Fruit fly (Drosophila melanogaster) whole organism, embryonic: Measurements from ENCODE around the gene MRG15.

Source experiments
- Aef1 ChIP-seq: fragments of 200-800 bp; sonication (Bioruptor generic); IDR thresholded peaks from 3 replicates; pipeline ENCODE4 v1.3.6; 2022; ENCODE audit warnings: missing biosample characterization, missing genetic modification characterization
- CG11560 ChIP-seq: fragments of 200-800 bp; sonication (Bioruptor generic); IDR thresholded peaks from 3 replicates; pipeline ENCODE4 v1.3.6; 2022; ENCODE audit warnings: missing biosample characterization, missing genetic modification characterization
- CG15011 ChIP-seq: fragments of 200-800 bp; sonication (Bioruptor generic); optimal IDR thresholded peaks from 3 replicates; lab custom pipeline; 2018; ENCODE audit warnings: missing biosample characterization, mild to moderate bottlenecking, missing genetic modification characterization
- CG15269 ChIP-seq: fragments of 200-800 bp; sonication (Bioruptor generic); optimal IDR thresholded peaks from 2 replicates; lab custom pipeline; 2018; ENCODE audit warnings: missing biosample characterization, mild to moderate bottlenecking, missing genetic modification characterization, moderate library complexity
- CG15479 ChIP-seq: fragments of 200-800 bp; sonication (Bioruptor generic); optimal IDR thresholded peaks from 3 replicates; lab custom pipeline; 2019; ENCODE audit warnings: missing biosample characterization, mild to moderate bottlenecking, missing genetic modification characterization, moderate library complexity
- CG17568 ChIP-seq: fragments of 200-800 bp; sonication (Bioruptor generic); optimal IDR thresholded peaks from 2 replicates; lab custom pipeline; 2018; ENCODE audit warnings: missing biosample characterization, mild to moderate bottlenecking, missing genetic modification characterization, moderate library complexity
- CG18599 ChIP-seq: fragments of 200-800 bp; sonication (Bioruptor generic); optimal IDR thresholded peaks from 3 replicates; lab custom pipeline; 2017; ENCODE audit warnings: missing biosample characterization, missing genetic modification characterization, mild to moderate bottlenecking, moderate library complexity, missing genetic modification reagents
- CG33557 ChIP-seq: fragments of 200-800 bp; sonication (Bioruptor generic); optimal IDR thresholded peaks from 2 replicates; lab custom pipeline; 2019; ENCODE audit warnings: missing biosample characterization, mild to moderate bottlenecking, missing genetic modification characterization, moderate library complexity
- CG4730 ChIP-seq: fragments of 200-800 bp; sonication (Bioruptor generic); IDR thresholded peaks from 2 replicates; pipeline ENCODE4 v1.3.6; 2022; ENCODE audit warnings: missing biosample characterization, missing genetic modification characterization
- CG6175 ChIP-seq: fragments of 200-800 bp; sonication (Bioruptor generic); IDR thresholded peaks from 3 replicates; pipeline ENCODE4 v1.3.6; 2022; ENCODE audit warnings: missing biosample characterization, missing genetic modification characterization
- CG6254 ChIP-seq: fragments of 200-800 bp; sonication (Bioruptor generic); optimal IDR thresholded peaks from 3 replicates; lab custom pipeline; 2017; ENCODE audit warnings: mild to moderate bottlenecking, missing biosample characterization, missing genetic modification reagents, missing genetic modification characterization
- CG6683 ChIP-seq: fragments of 200-800 bp; sonication (Bioruptor generic); optimal IDR thresholded peaks from 2 replicates; lab custom pipeline; 2017; ENCODE audit warnings: missing biosample characterization, mild to moderate bottlenecking, missing genetic modification characterization, missing genetic modification reagents
- CoRest ChIP-seq: fragments of 200-800 bp; sonication (Bioruptor generic); optimal IDR thresholded peaks from 3 replicates; lab custom pipeline; 2018; ENCODE audit warnings: missing biosample characterization, mild to moderate bottlenecking, missing genetic modification characterization, moderate library complexity
- Dad ChIP-seq: fragments of 200-800 bp; sonication (Bioruptor generic); optimal IDR thresholded peaks from 3 replicates; lab custom pipeline; 2016; ENCODE audit warnings: missing biosample characterization, missing genetic modification characterization
- Hr78 ChIP-seq, 2 experiments: fragments of 200-800 bp in 1 of 2; fragments of >200 bp in 1 of 2; sonication (Bioruptor generic) in 1 of 2; optimal IDR thresholded peaks; 2 replicates each; lab custom pipeline; 2017 to 2019; ENCODE audit warnings: missing biosample characterization in 2 of 2, missing genetic modification characterization in 2 of 2, mild to moderate bottlenecking in 1 of 2, moderate library complexity in 1 of 2
- MBD-R2 ChIP-seq: fragments of 200-800 bp; sonication (Bioruptor generic); IDR thresholded peaks from 2 replicates; pipeline ENCODE4 v1.3.6; 2022; ENCODE audit warnings: missing biosample characterization, missing genetic modification characterization
- Mad ChIP-seq: fragments of 200-800 bp; sonication (Bioruptor generic); optimal IDR thresholded peaks from 2 replicates; lab custom pipeline; 2016; ENCODE audit warnings: missing biosample characterization, missing genetic modification characterization
- Myb ChIP-seq: fragments of 200-800 bp; sonication (Bioruptor generic); optimal IDR thresholded peaks from 2 replicates; lab custom pipeline; 2016; ENCODE audit warnings: missing biosample characterization, missing genetic modification characterization
- Opbp ChIP-seq: fragments of 200-800 bp; sonication (Bioruptor generic); IDR thresholded peaks from 3 replicates; pipeline ENCODE4 v1.3.6; 2022; ENCODE audit warnings: missing biosample characterization, missing genetic modification characterization; ENCODE audit not compliant: partially characterized antibody
- Pdp1 ChIP-seq, 2 experiments: fragments of 200-800 bp; sonication (Bioruptor generic); optimal IDR thresholded peaks; 3 replicates each; lab custom pipeline; 2016; ENCODE audit warnings: missing biosample characterization in 2 of 2, missing genetic modification characterization in 2 of 2, mild to moderate bottlenecking in 1 of 2, moderate library complexity in 1 of 2
- Rfx ChIP-seq: fragments of 200-800 bp; sonication (Bioruptor generic); IDR thresholded peaks from 2 replicates; pipeline ENCODE4 v1.3.6; 2022; ENCODE audit warnings: missing biosample characterization, missing genetic modification characterization
- Scr ChIP-seq: fragments of 200-800 bp; sonication (Bioruptor generic); IDR thresholded peaks from 2 replicates; pipeline ENCODE4 v1.3.6; 2022; ENCODE audit warnings: missing biosample characterization, missing genetic modification characterization; ENCODE audit not compliant: partially characterized antibody
- Spps ChIP-seq: fragments of 200-800 bp; sonication (Bioruptor generic); optimal IDR thresholded peaks from 2 replicates; lab custom pipeline; 2018; ENCODE audit warnings: missing biosample characterization, mild to moderate bottlenecking, missing genetic modification characterization
- abd-A ChIP-seq: fragments of 200-800 bp; sonication (Bioruptor generic); optimal IDR thresholded peaks from 3 replicates; lab custom pipeline; 2019; ENCODE audit warnings: missing biosample characterization, mild to moderate bottlenecking, missing genetic modification characterization, moderate library complexity
- aop ChIP-seq: fragments of 200-800 bp; sonication (Bioruptor generic); IDR thresholded peaks from 2 replicates; pipeline ENCODE4 v1.3.6; 2022; ENCODE audit warnings: missing biosample characterization, missing genetic modification characterization
- ap ChIP-seq: fragments of 200-800 bp; sonication (Bioruptor generic); IDR thresholded peaks from 2 replicates; pipeline ENCODE4 v1.3.6; 2022; ENCODE audit warnings: missing biosample characterization, missing genetic modification characterization
- cas ChIP-seq: fragments of 200-800 bp; sonication (Bioruptor generic); IDR thresholded peaks from 2 replicates; pipeline ENCODE4 v1.3.6; 2022; ENCODE audit warnings: missing biosample characterization, missing genetic modification characterization
- cg ChIP-seq: fragments of 200-800 bp; sonication (Bioruptor generic); optimal IDR thresholded peaks from 3 replicates; lab custom pipeline; 2019; ENCODE audit warnings: missing biosample characterization, mild to moderate bottlenecking, missing genetic modification characterization, moderate library complexity
- crp ChIP-seq, 2 experiments: fragments of 200-800 bp; sonication (Bioruptor generic); optimal IDR thresholded peaks; 2 replicates in 1 of 2; 3 replicates in 1 of 2; lab custom pipeline; 2017; ENCODE audit warnings: missing biosample characterization in 2 of 2, missing genetic modification characterization in 2 of 2, mild to moderate bottlenecking in 1 of 2, moderate library complexity in 1 of 2
- emc ChIP-seq: fragments of 200-800 bp; sonication (Bioruptor generic); optimal IDR thresholded peaks from 2 replicates; lab custom pipeline; 2016; ENCODE audit warnings: missing biosample characterization, missing genetic modification characterization
- esg ChIP-seq: fragments of 200-800 bp; sonication (Bioruptor generic); conservative IDR thresholded peaks from 2 replicates; pipeline ENCODE4 v1.3.6; 2022; ENCODE audit warnings: missing biosample characterization, missing genetic modification characterization
- eve ChIP-seq, 2 experiments: fragments of >200 bp; optimal IDR thresholded peaks; 2 replicates each; lab custom pipeline; 2017; ENCODE audit warnings: missing biosample characterization in 2 of 2, missing genetic modification characterization in 2 of 2
- fd96Cb ChIP-seq: fragments of 200-800 bp; sonication (Bioruptor generic); optimal IDR thresholded peaks from 2 replicates; lab custom pipeline; 2018; ENCODE audit warnings: missing biosample characterization, mild to moderate bottlenecking, missing genetic modification characterization, moderate library complexity
- ham ChIP-seq: fragments of 200-800 bp; sonication (Bioruptor generic); IDR thresholded peaks from 2 replicates; pipeline ENCODE4 v1.3.6; 2022; ENCODE audit warnings: missing biosample characterization, missing genetic modification characterization
- hkb ChIP-seq, 2 experiments: fragments of 200-800 bp in 1 of 2; fragments of >200 bp in 1 of 2; sonication (Bioruptor generic) in 1 of 2; IDR thresholded peaks in 1 of 2; optimal IDR thresholded peaks in 1 of 2; 2 replicates each; pipeline versions ENCODE4 v1.3.6 to Lab custom; 2017 to 2022; ENCODE audit warnings: missing biosample characterization in 1 of 2, missing genetic modification characterization in 1 of 2
- hth ChIP-seq: fragments of >200 bp; optimal IDR thresholded peaks from 2 replicates; lab custom pipeline; 2017; ENCODE audit warnings: inconsistent platforms
- ind ChIP-seq: fragments of 200-800 bp; sonication (Bioruptor generic); optimal IDR thresholded peaks from 3 replicates; lab custom pipeline; 2016; ENCODE audit warnings: missing biosample characterization, missing genetic modification characterization
- jing ChIP-seq: fragments of 200-800 bp; sonication (Bioruptor generic); optimal IDR thresholded peaks from 2 replicates; lab custom pipeline; 2018; ENCODE audit warnings: missing biosample characterization, mild to moderate bottlenecking, missing genetic modification characterization
- kni ChIP-seq: fragments of 200-800 bp; sonication (Bioruptor generic); optimal IDR thresholded peaks from 3 replicates; lab custom pipeline; 2017; ENCODE audit warnings: mild to moderate bottlenecking, missing biosample characterization, missing genetic modification reagents, missing genetic modification characterization
- lmd ChIP-seq: fragments of 200-800 bp; sonication (Bioruptor generic); IDR thresholded peaks from 2 replicates; pipeline ENCODE4 v1.3.6; 2022; ENCODE audit warnings: missing biosample characterization, missing genetic modification characterization
- peb ChIP-seq: fragments of 200-800 bp; sonication (Bioruptor generic); IDR thresholded peaks from 2 replicates; pipeline ENCODE4 v1.3.6; 2022; ENCODE audit warnings: missing biosample characterization, missing genetic modification characterization
- pfk ChIP-seq: fragments of 200-800 bp; sonication (Bioruptor generic); optimal IDR thresholded peaks from 2 replicates; lab custom pipeline; 2018; ENCODE audit warnings: missing biosample characterization, mild to moderate bottlenecking, missing genetic modification characterization, moderate library complexity
- pnt ChIP-seq: fragments of 200-800 bp; sonication (Bioruptor generic); optimal IDR thresholded peaks from 3 replicates; lab custom pipeline; 2016; ENCODE audit warnings: missing biosample characterization, missing genetic modification characterization
- rib ChIP-seq: fragments of 200-800 bp; sonication (Bioruptor generic); IDR thresholded peaks from 2 replicates; pipeline ENCODE4 v1.3.6; 2022; ENCODE audit warnings: missing biosample characterization, missing genetic modification characterization
- schlank ChIP-seq: fragments of 200-800 bp; sonication (Bioruptor generic); optimal IDR thresholded peaks from 2 replicates; lab custom pipeline; 2018; ENCODE audit warnings: missing biosample characterization, mild to moderate bottlenecking, missing genetic modification characterization
- sna ChIP-seq: fragments of 200-800 bp; sonication (Bioruptor generic); IDR thresholded peaks from 2 replicates; pipeline ENCODE4 v1.3.6; 2022; ENCODE audit warnings: missing biosample characterization, missing genetic modification characterization; ENCODE audit not compliant: partially characterized antibody
- tgo ChIP-seq: fragments of 200-800 bp; sonication (Bioruptor generic); IDR thresholded peaks from 3 replicates; pipeline ENCODE4 v1.3.6; 2022; ENCODE audit warnings: missing biosample characterization, missing genetic modification characterization
- toy ChIP-seq: fragments of 200-800 bp; sonication (Bioruptor generic); IDR thresholded peaks from 2 replicates; pipeline ENCODE4 v1.3.6; 2022; ENCODE audit warnings: missing biosample characterization, missing genetic modification characterization
- vfl ChIP-seq: fragments of 200-800 bp; sonication (Bioruptor generic); optimal IDR thresholded peaks from 2 replicates; lab custom pipeline; 2016; ENCODE audit warnings: missing biosample characterization, missing genetic modification characterization
- wor ChIP-seq: fragments of 200-800 bp; sonication (Bioruptor generic); IDR thresholded peaks from 2 replicates; pipeline ENCODE4 v1.3.6; 2022; ENCODE audit warnings: missing biosample characterization, missing genetic modification characterization

Gene MRG15

dm6 chr3R:15265406-15266040, 12.4 kb downstream of the MRG15 start, which contains the start of gene ATPsynO (continued):
- no peak for TF ChIP-seq aop (GFP tag; lab: Robert Waterston, UW)
- no peak for TF ChIP-seq CG6683
- no peak for TF ChIP-seq hth (lab: Kevin White, UChicago)
- no peak for TF ChIP-seq rib
- TF ChIP-seq CG33557 (GFP tag; lab: Kevin White, UChicago): peak; percentile 25
- no peak for TF ChIP-seq CG4730 (GFP tag; lab: Robert Waterston, UW)
- no peak for TF ChIP-seq CG18599 (GFP tag; lab: Kevin White, UChicago)
- no peak for TF ChIP-seq toy (GFP tag; lab: Robert Waterston, UW)
- no peak for TF ChIP-seq cg (GFP tag; lab: Kevin White, UChicago)
- no peak for TF ChIP-seq ham (GFP tag; lab: Robert Waterston, UW)
- peak; percentile 38 for TF ChIP-seq Rfx (GFP tag; lab: Robert Waterston, UW)
- TF ChIP-seq Spps (tag; lab: Kevin White, UChicago): no peak
- no peak for TF ChIP-seq cas (GFP tag; lab: Robert Waterston, UW)
- TF ChIP-seq eve (GFP tag; optimal IDR thresholded peaks at IDR 0.05; lab: Kevin White, UChicago): no peak
- no peak for TF ChIP-seq CG6254
- no peak for TF ChIP-seq CG15011 (GFP tag; lab: Kevin White, UChicago)
- TF ChIP-seq ind (GFP tag; lab: Kevin White, UChicago): no peak
- TF ChIP-seq pfk (GFP tag; lab: Kevin White, UChicago): no peak
- peak; percentile 8 to 86 for TF ChIP-seq crp (GFP tag; optimal IDR thresholded peaks at IDR 0.05; lab: Kevin White, UChicago)
- peak; percentile 6; the same call in 1 of the 3 replicates for TF ChIP-seq Opbp
- TF ChIP-seq CG17568: no peak
- no peak for TF ChIP-seq fd96Cb (tag; lab: Kevin White, UChicago)
- no peak for TF ChIP-seq esg
- peak; percentile 89 for TF ChIP-seq MBD-R2 (GFP tag; lab: Robert Waterston, UW)
- no peak for TF ChIP-seq kni (GFP tag; lab: Kevin White, UChicago)
- no peak for TF ChIP-seq ap (GFP tag; lab: Robert Waterston, UW)
- TF ChIP-seq peb: no peak
- TF ChIP-seq hkb (optimal IDR thresholded peaks at IDR 0.05; lab: Kevin White, UChicago): no peak
- no peak for TF ChIP-seq hkb (GFP tag; IDR thresholded peaks at IDR 0.05; lab: Robert Waterston, UW)
- TF ChIP-seq vfl: peak; percentile 8
- no peak for TF ChIP-seq Dad (GFP tag; lab: Kevin White, UChicago)
- TF ChIP-seq lmd (GFP tag; lab: Robert Waterston, UW): no peak
- no peak for TF ChIP-seq CoRest (tag; lab: Kevin White, UChicago)
- no peak for TF ChIP-seq CG15479 (GFP tag; lab: Kevin White, UChicago)
- TF ChIP-seq Hr78 (GFP tag; optimal IDR thresholded peaks at IDR 0.05; lab: Kevin White, UChicago): no peak
- no peak for TF ChIP-seq CG11560 (tag; lab: Robert Waterston, UW)
- no peak for TF ChIP-seq abd-A (tag; lab: Kevin White, UChicago)
- TF ChIP-seq CG15269 (tag; lab: Kevin White, UChicago): no peak
- TF ChIP-seq Pdp1 (GFP tag; optimal IDR thresholded peaks at IDR 0.05; lab: Kevin White, UChicago): peak in 1 of 2 experiments; percentile 99
- no peak for TF ChIP-seq wor (GFP tag; lab: Robert Waterston, UW)
- no peak for TF ChIP-seq pnt (GFP tag; lab: Kevin White, UChicago)
- TF ChIP-seq Mad (GFP tag; lab: Kevin White, UChicago): no peak
- no peak for TF ChIP-seq tgo (GFP tag; lab: Robert Waterston, UW)
- no peak for TF ChIP-seq schlank (tag; lab: Kevin White, UChicago)
- no peak for TF ChIP-seq Aef1 (GFP tag; lab: Robert Waterston, UW)
- peak; percentile 51 for TF ChIP-seq Myb
- TF ChIP-seq CG6175 (GFP tag; lab: Robert Waterston, UW): no peak
- TF ChIP-seq jing (GFP tag; lab: Kevin White, UChicago): no peak
- TF ChIP-seq Scr (GFP tag; lab: Robert Waterston, UW): no peak; the same call in 1 of the 2 replicates
- TF ChIP-seq sna (GFP tag; lab: Robert Waterston, UW): no peak
- no peak for TF ChIP-seq emc (GFP tag; lab: Kevin White, UChicago)
